Fruit fly (Drosophila melanogaster): ENCODE data around the gene Ccp84Ab.

Gene Ccp84Ab

dm6 chr3R:6723537-6724171 lies 21.0 kb upstream of the Ccp84Ab start (continued):
- TF ChIP-seq CG12391 (tag; optimal IDR thresholded peaks at IDR 0.05) (peak; percentile 48), Kr (GFP tag; optimal IDR thresholded peaks at IDR 0.05) (peak; percentile 48), CG18599 (GFP tag; optimal IDR thresholded peaks at IDR 0.05) (no peak), CG34224 (GFP tag; IDR thresholded peaks at IDR 0.05; ENCODE audit: partially characterized antibody) (no peak), dati (GFP tag; IDR thresholded peaks at IDR 0.05) (no peak), MBD-R2 (GFP tag; IDR thresholded peaks at IDR 0.05) (no peak), dmrt11E (tag; optimal IDR thresholded peaks at IDR 0.05) (peak; percentile 66), Vsx1 (GFP tag; optimal IDR thresholded peaks at IDR 0.05) (no peak), Med (GFP tag) (no peak), gsb-n (tag; optimal IDR thresholded peaks at IDR 0.05) (peak; percentile 67), slou (GFP tag; optimal IDR thresholded peaks at IDR 0.05) (no peak), CG8924 (tag; optimal IDR thresholded peaks at IDR 0.05) (peak; percentile 52), az2 (GFP tag; optimal IDR thresholded peaks at IDR 0.05) (peak; percentile 38), aop (GFP tag; IDR thresholded peaks at IDR 0.05) (no peak), jigr1 (GFP tag; IDR thresholded peaks at IDR 0.05) (no peak), unpg (GFP tag; optimal IDR thresholded peaks at IDR 0.05) (peak; percentile 28), CG4282 (GFP tag; optimal IDR thresholded peaks at IDR 0.05) (no peak), vvl (GFP tag; IDR thresholded peaks at IDR 0.05) (no peak), cas (GFP tag; IDR thresholded peaks at IDR 0.05) (no peak), CG2889 (GFP tag; IDR thresholded peaks at IDR 0.05) (no peak), CG8944 (GFP tag; optimal IDR thresholded peaks at IDR 0.05) (no peak), Awh (GFP tag; IDR thresholded peaks at IDR 0.05) (no peak), CrebB (tag; optimal IDR thresholded peaks at IDR 0.05) (no peak), gt (GFP tag; IDR thresholded peaks at IDR 0.05) (no peak), grau (tag; optimal IDR thresholded peaks at IDR 0.05) (peak; percentile 37), jumu (GFP tag; optimal IDR thresholded peaks at IDR 0.05) (no peak), HLH54F (GFP tag; optimal IDR thresholded peaks at IDR 0.05) (no peak), ato (GFP tag; IDR thresholded peaks at IDR 0.05; ENCODE audit: partially characterized antibody) (no peak), unc-4 (GFP tag; IDR thresholded peaks at IDR 0.05; ENCODE audit: partially characterized antibody) (no peak), D19B (GFP tag; optimal IDR thresholded peaks at IDR 0.05) (no peak), CG1233 (GFP tag; optimal IDR thresholded peaks at IDR 0.05) (peak; percentile 12), Ets97D (GFP tag; optimal IDR thresholded peaks at IDR 0.05) (no peak), Sox100B (GFP tag; optimal IDR thresholded peaks at IDR 0.05) (peak; percentile 56), Mrtf (GFP tag; IDR thresholded peaks at IDR 0.05) (no peak), ara (GFP tag; IDR thresholded peaks at IDR 0.05) (0 out of 2 replicates have a peak, but pooled peaks have one; percentile 40), CG11456 (GFP tag; IDR thresholded peaks at IDR 0.05) (no peak), D19A (tag; optimal IDR thresholded peaks at IDR 0.05) (peak; percentile 44), fd64A (GFP tag; optimal IDR thresholded peaks at IDR 0.05) (no peak), HmgZ (tag; optimal IDR thresholded peaks at IDR 0.05) (no peak), CG17912 (GFP tag; optimal IDR thresholded peaks at IDR 0.05) (no peak), salm (tag; optimal IDR thresholded peaks at IDR 0.05) (no peak), zen2 (GFP tag; IDR thresholded peaks at IDR 0.05; ENCODE audit: partially characterized antibody) (no peak), CG32532 (GFP tag; IDR thresholded peaks at IDR 0.05) (no peak), CG11695 (GFP tag; IDR thresholded peaks at IDR 0.05) (no peak), Myb (GFP tag; optimal IDR thresholded peaks at IDR 0.05) (no peak), klu (GFP tag; IDR thresholded peaks at IDR 0.05) (no peak), CG10543 (GFP tag; optimal IDR thresholded peaks at IDR 0.05) (no peak), sna (GFP tag; IDR thresholded peaks at IDR 0.05; ENCODE audit: partially characterized antibody) (no peak), dan (GFP tag; IDR thresholded peaks at IDR 0.05) (no peak), ttk (GFP tag; IDR thresholded peaks at IDR 0.05) (no peak), sens-2 (GFP tag; IDR thresholded peaks at IDR 0.05) (no peak)

Measured in whole organism, embryonic.